Worm (Caenorhabditis elegans): ENCODE measurements around the gene sfxn-1.4.

sfxn-1.4 gene

ce11 chrII:11637189-11637754 is 43.8 kb downstream of the sfxn-1.4 start:
- TF ChIP-seq nfya-2 (GFP tag; IDR thresholded peaks at IDR 0.05) (no peak), ztf-3 (GFP tag; optimal IDR thresholded peaks at IDR 0.05) (no peak), madf-6 (GFP tag; IDR thresholded peaks at IDR 0.05) (no peak), pha-4 (tag; optimal IDR thresholded peaks at IDR 0.05) (no peak), B0261.1 (tag; optimal IDR thresholded peaks at IDR 0.05) (no peak), repo-1 (tag; optimal IDR thresholded peaks at IDR 0.05) (no peak), K12H6.12 (tag; optimal IDR thresholded peaks at IDR 0.05) (no peak), lin-54 (GFP tag; optimal IDR thresholded peaks at IDR 0.05) (no peak), lin-40 (tag; optimal IDR thresholded peaks at IDR 0.05) (peak; percentile 73), nfya-1 (tag; optimal IDR thresholded peaks at IDR 0.05; ENCODE audit: borderline replicate concordance, insufficient read depth) (no peak), cebp-1 (GFP tag; IDR thresholded peaks at IDR 0.05) (no peak), cebp-1 (tag; optimal IDR thresholded peaks at IDR 0.05) (peak; percentile 10), hmg-1.2 (GFP tag; IDR thresholded peaks at IDR 0.05) (0 out of 2 replicates have a peak, but pooled peaks have one; percentile 5), sea-2 (GFP tag; IDR thresholded peaks at IDR 0.05) (no peak), atf-7 (tag; optimal IDR thresholded peaks at IDR 0.05) (no peak), lin-35 (GFP tag; optimal IDR thresholded peaks at IDR 0.05) (no peak), C17E4.6 (GFP tag; IDR thresholded peaks at IDR 0.05) (no peak), rec-8 (tag; optimal IDR thresholded peaks at IDR 0.05) (no peak), Y79H2A.3 (GFP tag; conservative IDR thresholded peaks at IDR 0.05) (no peak), tlf-1 (GFP tag; optimal IDR thresholded peaks at IDR 0.05) (peak; percentile 13), nhr-80 (tag; optimal IDR thresholded peaks at IDR 0.05) (no peak), rpc-1 (optimal IDR thresholded peaks at IDR 0.05) (no peak), rpc-1 (tag; optimal IDR thresholded peaks at IDR 0.05) (no peak), ZK185.1 (tag; optimal IDR thresholded peaks at IDR 0.05; ENCODE audit: poor library complexity, severe bottlenecking) (no peak), attf-6 (GFP tag; IDR thresholded peaks at IDR 0.05) (no peak), snpc-1.3 (tag; optimal IDR thresholded peaks at IDR 0.05; ENCODE audit: insufficient read depth) (no peak), chd-7 (tag; optimal IDR thresholded peaks at IDR 0.05) (no peak), hmg-20 (GFP tag; IDR thresholded peaks at IDR 0.05) (no peak), F22D6.2 (tag; optimal IDR thresholded peaks at IDR 0.05) (no peak), ceh-27 (GFP tag; optimal IDR thresholded peaks at IDR 0.05) (no peak), nhr-179 (tag; optimal IDR thresholded peaks at IDR 0.05) (no peak), somi-1 (GFP tag; optimal IDR thresholded peaks at IDR 0.05) (no peak), aptf-2 (GFP tag; conservative IDR thresholded peaks at IDR 0.05) (no peak), ama-1 (optimal IDR thresholded peaks at IDR 0.05) (peak; percentile 56), ama-1 (GFP tag; optimal IDR thresholded peaks at IDR 0.05) (no peak), nhr-90 (tag; optimal IDR thresholded peaks at IDR 0.05) (no peak), C06A6.2 (GFP tag; conservative IDR thresholded peaks at IDR 0.05) (0 out of 2 replicates have a peak, but pooled peaks have one; percentile 9), ceh-40 (GFP tag; IDR thresholded peaks at IDR 0.05) (no peak), unc-130 (GFP tag; optimal IDR thresholded peaks at IDR 0.05) (no peak)

- TF ChIP-seq F49E8.2 (tag; optimal IDR thresholded peaks at IDR 0.05; ENCODE audit: insufficient read depth) (no peak), ztf-25 (GFP tag; IDR thresholded peaks at IDR 0.05) (no peak), ama-1 (optimal IDR thresholded peaks at IDR 0.05) (peak; percentile 47), ama-1 (GFP tag; optimal IDR thresholded peaks at IDR 0.05) (no peak), rcor-1 (GFP tag; IDR thresholded peaks at IDR 0.05) (no peak), ceh-40 (GFP tag; IDR thresholded peaks at IDR 0.05) (no peak), mcd-1 (GFP tag; IDR thresholded peaks at IDR 0.05) (no peak), pha-4 (tag; optimal IDR thresholded peaks at IDR 0.05) (no peak), dpl-1 (GFP tag; optimal IDR thresholded peaks at IDR 0.05) (no peak), B0336.3 (GFP tag; IDR thresholded peaks at IDR 0.05) (no peak), K11D2.4 (GFP tag; IDR thresholded peaks at IDR 0.05) (peak; percentile 46; the same call in 1 of the 2 replicates), ceh-79 (tag; optimal IDR thresholded peaks at IDR 0.05) (no peak), F39B2.1 (GFP tag; IDR thresholded peaks at IDR 0.05) (0 out of 2 replicates have a peak, but pooled peaks have one; percentile 12), hmg-20 (GFP tag; IDR thresholded peaks at IDR 0.05) (no peak), nfyb-1 (GFP tag; IDR thresholded peaks at IDR 0.05) (0 out of 2 replicates have a peak, but pooled peaks have one; percentile 50), dox-1 (GFP tag; IDR thresholded peaks at IDR 0.05) (0 out of 2 replicates have a peak, but pooled peaks have one; percentile 18)
Measured at ce11 chrII:11636617-11637016, 44.4 kb downstream of the sfxn-1.4 start.

All from whole organism, young adult.